Fruit fly (Drosophila melanogaster) whole organism, embryonic: ENCODE results near the gene CG31710.
A peak's percentile ranks its signal among the peaks of the same experiment; 100 is the strongest.

Source experiments
- BEAF-32 ChIP-seq: fragments of 200-800 bp; sonication (Bioruptor generic); optimal IDR thresholded peaks from 3 replicates; lab custom pipeline; 2017; ENCODE audit warnings: missing biosample characterization, missing genetic modification characterization, mild to moderate bottlenecking, moderate library complexity, missing genetic modification reagents
- CG10209 ChIP-seq: fragments of 200-800 bp; sonication (Bioruptor generic); optimal IDR thresholded peaks from 3 replicates; lab custom pipeline; 2017; ENCODE audit warnings: missing biosample characterization, mild to moderate bottlenecking, missing genetic modification characterization, missing genetic modification reagents
- CG10543 ChIP-seq: fragments of 200-800 bp; sonication (Bioruptor generic); optimal IDR thresholded peaks from 3 replicates; lab custom pipeline; 2017; ENCODE audit warnings: missing biosample characterization, mild to moderate bottlenecking, missing genetic modification characterization, moderate library complexity
- CG11085 ChIP-seq: fragments of 200-800 bp; sonication (Bioruptor generic); IDR thresholded peaks from 2 replicates; pipeline ENCODE4 v1.3.6; 2022; ENCODE audit warnings: missing biosample characterization, missing genetic modification characterization
- CG12299 ChIP-seq: fragments of 200-800 bp; sonication (Bioruptor generic); optimal IDR thresholded peaks from 2 replicates; lab custom pipeline; 2018; ENCODE audit warnings: missing biosample characterization, mild to moderate bottlenecking, missing genetic modification characterization
- CG12942 ChIP-seq: fragments of 200-800 bp; sonication (Bioruptor generic); optimal IDR thresholded peaks from 3 replicates; lab custom pipeline; 2016; ENCODE audit warnings: missing biosample characterization, missing genetic modification characterization
- CG14441 ChIP-seq: fragments of 200-800 bp; sonication (Bioruptor generic); IDR thresholded peaks from 2 replicates; pipeline ENCODE4 v1.3.6; 2022; ENCODE audit warnings: missing biosample characterization, missing genetic modification characterization
- CG14667 ChIP-seq: fragments of 200-800 bp; sonication (Bioruptor generic); IDR thresholded peaks from 2 replicates; pipeline ENCODE4 v1.3.6; 2022; ENCODE audit warnings: missing biosample characterization, missing genetic modification characterization
- CG1603 ChIP-seq: fragments of 200-800 bp; sonication (Bioruptor generic); optimal IDR thresholded peaks from 2 replicates; lab custom pipeline; 2019; ENCODE audit warnings: missing biosample characterization, mild to moderate bottlenecking, missing genetic modification characterization, moderate library complexity
- CG16813 ChIP-seq: fragments of 200-800 bp; sonication (Bioruptor generic); IDR thresholded peaks from 3 replicates; pipeline ENCODE4 v1.3.6; 2022; ENCODE audit warnings: missing biosample characterization, missing genetic modification characterization; ENCODE audit not compliant: partially characterized antibody
- CG17802 ChIP-seq: fragments of 200-800 bp; sonication (Bioruptor generic); optimal IDR thresholded peaks from 2 replicates; lab custom pipeline; 2018; ENCODE audit warnings: missing biosample characterization, mild to moderate bottlenecking, missing genetic modification characterization, moderate library complexity
- CG3065 ChIP-seq: fragments of 200-800 bp; sonication (Bioruptor generic); optimal IDR thresholded peaks from 2 replicates; lab custom pipeline; 2016; ENCODE audit warnings: missing biosample characterization, missing genetic modification characterization
- CG3281 ChIP-seq: fragments of 200-800 bp; sonication (Bioruptor generic); optimal IDR thresholded peaks from 3 replicates; lab custom pipeline; 2017; ENCODE audit warnings: missing biosample characterization, mild to moderate bottlenecking, missing genetic modification characterization
- CG34422 ChIP-seq: fragments of 200-800 bp; sonication (Bioruptor generic); IDR thresholded peaks from 3 replicates; pipeline ENCODE4 v1.3.6; 2022; ENCODE audit warnings: missing biosample characterization, missing genetic modification characterization
- CG4328 ChIP-seq: fragments of 200-800 bp; sonication (Bioruptor generic); optimal IDR thresholded peaks from 3 replicates; lab custom pipeline; 2017; ENCODE audit warnings: missing biosample characterization, missing genetic modification reagents, missing genetic modification characterization
- CG4424 ChIP-seq: fragments of 200-800 bp; sonication (Bioruptor generic); optimal IDR thresholded peaks from 3 replicates; lab custom pipeline; 2016; ENCODE audit warnings: missing biosample characterization, missing genetic modification characterization
- CG7745 ChIP-seq: fragments of 200-800 bp; sonication (Bioruptor generic); optimal IDR thresholded peaks from 2 replicates; lab custom pipeline; 2018; ENCODE audit warnings: missing biosample characterization, mild to moderate bottlenecking, missing genetic modification characterization, moderate library complexity
- CG8359 ChIP-seq: fragments of 200-800 bp; sonication (Bioruptor generic); optimal IDR thresholded peaks from 2 replicates; lab custom pipeline; 2017; ENCODE audit warnings: missing biosample characterization, mild to moderate bottlenecking, missing genetic modification characterization, borderline replicate concordance
- CG8388 ChIP-seq: fragments of 200-800 bp; sonication (Bioruptor generic); optimal IDR thresholded peaks from 2 replicates; lab custom pipeline; 2019; ENCODE audit warnings: missing biosample characterization, mild to moderate bottlenecking, missing genetic modification characterization, moderate library complexity
- D ChIP-seq, 2 experiments: fragments of 200-800 bp in 1 of 2; fragments of >200 bp in 1 of 2; sonication (Bioruptor generic) in 1 of 2; optimal IDR thresholded peaks; 2 replicates in 1 of 2; 3 replicates in 1 of 2; lab custom pipeline; 2017; ENCODE audit warnings: mild to moderate bottlenecking in 1 of 2, missing biosample characterization in 1 of 2, missing genetic modification characterization in 1 of 2, missing genetic modification reagents in 1 of 2
- D19B ChIP-seq: fragments of 200-800 bp; sonication (Bioruptor generic); optimal IDR thresholded peaks from 2 replicates; lab custom pipeline; 2017; ENCODE audit warnings: missing biosample characterization, mild to moderate bottlenecking, missing genetic modification characterization
- HLH4C ChIP-seq: fragments of 200-800 bp; sonication (Bioruptor generic); IDR thresholded peaks from 3 replicates; pipeline ENCODE4 v1.3.6; 2022; ENCODE audit warnings: missing biosample characterization, missing genetic modification characterization; ENCODE audit not compliant: partially characterized antibody
- Med ChIP-seq: fragments of 200-800 bp; sonication (Bioruptor generic); peaks from one replicate; lab custom pipeline; 2016; ENCODE audit warnings: missing biosample characterization, missing genetic modification characterization, mild to moderate bottlenecking, inconsistent platforms, moderate library complexity
- Myb ChIP-seq: fragments of 200-800 bp; sonication (Bioruptor generic); optimal IDR thresholded peaks from 2 replicates; lab custom pipeline; 2016; ENCODE audit warnings: missing biosample characterization, missing genetic modification characterization
- Nf-YC ChIP-seq: fragments of 200-800 bp; optimal IDR thresholded peaks from 3 replicates; lab custom pipeline; 2019; ENCODE audit warnings: missing biosample characterization, mild to moderate bottlenecking, missing genetic modification characterization, moderate library complexity
- Pdp1 ChIP-seq, 2 experiments: fragments of 200-800 bp; sonication (Bioruptor generic); optimal IDR thresholded peaks; 3 replicates each; lab custom pipeline; 2016; ENCODE audit warnings: missing biosample characterization in 2 of 2, missing genetic modification characterization in 2 of 2, mild to moderate bottlenecking in 1 of 2, moderate library complexity in 1 of 2
- Poxn ChIP-seq: fragments of 200-800 bp; sonication (Bioruptor generic); IDR thresholded peaks from 2 replicates; pipeline ENCODE4 v1.3.6; 2022; ENCODE audit warnings: missing biosample characterization, missing genetic modification characterization
- Rfx ChIP-seq: fragments of 200-800 bp; sonication (Bioruptor generic); IDR thresholded peaks from 2 replicates; pipeline ENCODE4 v1.3.6; 2022; ENCODE audit warnings: missing biosample characterization, missing genetic modification characterization
- Usf ChIP-seq: fragments of 200-800 bp; sonication (Bioruptor generic); optimal IDR thresholded peaks from 2 replicates; lab custom pipeline; 2017; ENCODE audit warnings: missing genotype, missing biosample characterization, missing genetic modification characterization
- ac ChIP-seq: fragments of 200-800 bp; sonication (Bioruptor generic); optimal IDR thresholded peaks from 3 replicates; lab custom pipeline; 2017; ENCODE audit warnings: missing biosample characterization, mild to moderate bottlenecking, missing genetic modification characterization
- az2 ChIP-seq: fragments of 200-800 bp; sonication (Bioruptor generic); optimal IDR thresholded peaks from 3 replicates; lab custom pipeline; 2016; ENCODE audit warnings: missing biosample characterization, missing genetic modification characterization
- bbx ChIP-seq: fragments of 200-800 bp; sonication (Bioruptor generic); IDR thresholded peaks from 2 replicates; pipeline ENCODE4 v1.3.6; 2022; ENCODE audit warnings: missing biosample characterization, missing genetic modification characterization; ENCODE audit not compliant: partially characterized antibody
- cas ChIP-seq: fragments of 200-800 bp; sonication (Bioruptor generic); IDR thresholded peaks from 2 replicates; pipeline ENCODE4 v1.3.6; 2022; ENCODE audit warnings: missing biosample characterization, missing genetic modification characterization
- cwo ChIP-seq: fragments of 200-800 bp; sonication (Bioruptor generic); optimal IDR thresholded peaks from 3 replicates; lab custom pipeline; 2017; ENCODE audit warnings: missing biosample characterization, missing genetic modification characterization, mild to moderate bottlenecking, moderate library complexity, missing genetic modification reagents
- da ChIP-seq: fragments of 200-800 bp; sonication (Bioruptor generic); optimal IDR thresholded peaks from 2 replicates; lab custom pipeline; 2016; ENCODE audit warnings: missing biosample characterization, missing genetic modification characterization
- dati ChIP-seq: fragments of 200-800 bp; sonication (Bioruptor generic); IDR thresholded peaks from 2 replicates; pipeline ENCODE4 v1.3.6; 2022; ENCODE audit warnings: missing biosample characterization, missing genetic modification characterization
- disco-r ChIP-seq: fragments of 200-800 bp; sonication (Bioruptor generic); optimal IDR thresholded peaks from 2 replicates; lab custom pipeline; 2016; ENCODE audit warnings: missing biosample characterization, missing genetic modification characterization
- dm ChIP-seq: fragments of 200-800 bp; sonication (Bioruptor generic); optimal IDR thresholded peaks from 3 replicates; lab custom pipeline; 2016; ENCODE audit warnings: missing biosample characterization, missing genetic modification characterization
- jing ChIP-seq: fragments of 200-800 bp; sonication (Bioruptor generic); optimal IDR thresholded peaks from 2 replicates; lab custom pipeline; 2018; ENCODE audit warnings: missing biosample characterization, mild to moderate bottlenecking, missing genetic modification characterization
- kay ChIP-seq: fragments of 200-800 bp; sonication (Bioruptor generic); optimal IDR thresholded peaks from 2 replicates; lab custom pipeline; 2016; ENCODE audit warnings: missing biosample characterization, missing genetic modification characterization
- lilli ChIP-seq: fragments of 200-800 bp; sonication (Bioruptor generic); optimal IDR thresholded peaks from 3 replicates; lab custom pipeline; 2016; ENCODE audit warnings: missing biosample characterization, missing genetic modification characterization
- lola ChIP-seq, 3 experiments: fragments of >200 bp in 2 of 3; fragments of 200-800 bp in 1 of 3; sonication (Bioruptor generic) in 1 of 3; optimal IDR thresholded peaks; 2 replicates each; lab custom pipeline; 2017 to 2019; ENCODE audit warnings: missing biosample characterization in 3 of 3, missing genetic modification characterization in 3 of 3, mild to moderate bottlenecking in 1 of 3, moderate library complexity in 1 of 3
- odd ChIP-seq: fragments of 200-800 bp; sonication (Bioruptor generic); optimal IDR thresholded peaks from 2 replicates; lab custom pipeline; 2017; ENCODE audit warnings: missing biosample characterization, mild to moderate bottlenecking, missing genetic modification characterization
- prd ChIP-seq, 3 experiments: fragments of >200 bp in 2 of 3; fragments of 200-800 bp in 1 of 3; sonication (Bioruptor generic) in 1 of 3; optimal IDR thresholded peaks in 2 of 3; IDR thresholded peaks in 1 of 3; 2 replicates in 2 of 3; 3 replicates in 1 of 3; pipeline versions ENCODE4 v1.3.6 to Lab custom; 2017 to 2022; ENCODE audit warnings: missing biosample characterization in 1 of 3, missing genetic modification characterization in 1 of 3
- psq ChIP-seq: fragments of 200-800 bp; sonication (Bioruptor generic); optimal IDR thresholded peaks from 2 replicates; lab custom pipeline; 2017; ENCODE audit warnings: missing biosample characterization, missing genetic modification characterization
- ro ChIP-seq: fragments of 200-800 bp; sonication (Bioruptor generic); IDR thresholded peaks from 2 replicates; pipeline ENCODE4 v1.3.6; 2022; ENCODE audit warnings: missing biosample characterization, missing genetic modification characterization
- sd ChIP-seq: fragments of 200-800 bp; sonication (Bioruptor generic); optimal IDR thresholded peaks from 3 replicates; lab custom pipeline; 2018; ENCODE audit warnings: missing biosample characterization, mild to moderate bottlenecking, missing genetic modification characterization, moderate library complexity
- sens ChIP-seq: fragments of 200-800 bp; sonication (Bioruptor generic); peaks from one replicate; lab custom pipeline; 2016; ENCODE audit warnings: missing biosample characterization, missing genetic modification characterization
- slou ChIP-seq: fragments of 200-800 bp; sonication (Bioruptor generic); optimal IDR thresholded peaks from 3 replicates; lab custom pipeline; 2016; ENCODE audit warnings: missing biosample characterization, missing genetic modification characterization
- trh ChIP-seq: fragments of 200-800 bp; sonication (Bioruptor generic); optimal IDR thresholded peaks from 2 replicates; lab custom pipeline; 2016; ENCODE audit warnings: missing biosample characterization, missing genetic modification characterization
- yki ChIP-seq: fragments of >200 bp; optimal IDR thresholded peaks from 3 replicates; lab custom pipeline; 2018

Gene CG31710

dm6 chr2L:9700454-9700853, 5.3 kb downstream of the CG31710 start, which contains the start of gene pelo (continued):
- TF ChIP-seq Myb (GFP tag; lab: Kevin White, UChicago), result no peak
- no peak for TF ChIP-seq cas (GFP tag; lab: Robert Waterston, UW)
- TF ChIP-seq bbx, result no peak; the same call in 1 of the 2 replicates
- TF ChIP-seq sens, result peak; percentile 69
- TF ChIP-seq Med (GFP tag; lab: Kevin White, UChicago), result peak; percentile 81
- peak; percentile 64 for TF ChIP-seq CG8388 (GFP tag; lab: Kevin White, UChicago)
- no peak for TF ChIP-seq D (optimal IDR thresholded peaks at IDR 0.05; lab: Kevin White, UChicago)
- peak; percentile 23 for TF ChIP-seq D (GFP tag; optimal IDR thresholded peaks at IDR 0.05; lab: Kevin White, UChicago)
- peak; percentile 59 for TF ChIP-seq az2
- TF ChIP-seq CG12299 (tag; lab: Kevin White, UChicago), result peak; percentile 52
- peak; percentile 40 for TF ChIP-seq D19B
- TF ChIP-seq CG34422 (GFP tag; lab: Robert Waterston, UW), result peak; percentile 75; the same call in 1 of the 3 replicates
- peak; percentile 20 for TF ChIP-seq kay
- no peak for TF ChIP-seq dati
- TF ChIP-seq CG17802, result no peak
- TF ChIP-seq disco-r (GFP tag; lab: Kevin White, UChicago), result no peak
- peak; percentile 69 for TF ChIP-seq Nf-YC (tag; lab: Kevin White, UChicago)
- TF ChIP-seq CG12942 (GFP tag; lab: Kevin White, UChicago), result peak; percentile 41
- TF ChIP-seq lola (GFP tag; optimal IDR thresholded peaks at IDR 0.05; lab: Kevin White, UChicago), result peak in 1 of 3 experiments; percentile 51
- TF ChIP-seq CG3065 (GFP tag; lab: Kevin White, UChicago), result no peak
- peak in 1 of 2 experiments; percentile 41 for TF ChIP-seq Pdp1 (GFP tag; optimal IDR thresholded peaks at IDR 0.05; lab: Kevin White, UChicago)
- TF ChIP-seq psq, result no peak
- TF ChIP-seq CG10209 (GFP tag; lab: Kevin White, UChicago), result peak; percentile 63
- no peak for TF ChIP-seq da (GFP tag; lab: Kevin White, UChicago)
- peak; percentile 13 for TF ChIP-seq trh (GFP tag; lab: Kevin White, UChicago)
- peak; percentile 27; the same call in 1 of the 2 replicates for TF ChIP-seq CG14441 (GFP tag; lab: Robert Waterston, UW)
- no peak for TF ChIP-seq ro (GFP tag; lab: Robert Waterston, UW)
- 0 out of 2 replicates have a peak, but pooled peaks have one; percentile 41 for TF ChIP-seq Poxn
- peak; percentile 59 for TF ChIP-seq lilli (GFP tag; lab: Kevin White, UChicago)
- no peak for TF ChIP-seq CG14667 (GFP tag; lab: Robert Waterston, UW)
- peak; percentile 39 for TF ChIP-seq BEAF-32 (GFP tag; lab: Kevin White, UChicago)
- no peak for TF ChIP-seq yki (lab: Kevin White, UChicago)
- peak; percentile 34 for TF ChIP-seq CG4328
- TF ChIP-seq jing (GFP tag; lab: Kevin White, UChicago), result no peak
- peak; percentile 30 for TF ChIP-seq slou (GFP tag; lab: Kevin White, UChicago)
- no peak for TF ChIP-seq CG7745
- TF ChIP-seq CG4424 (GFP tag; lab: Kevin White, UChicago), result peak; percentile 66

DNA sequence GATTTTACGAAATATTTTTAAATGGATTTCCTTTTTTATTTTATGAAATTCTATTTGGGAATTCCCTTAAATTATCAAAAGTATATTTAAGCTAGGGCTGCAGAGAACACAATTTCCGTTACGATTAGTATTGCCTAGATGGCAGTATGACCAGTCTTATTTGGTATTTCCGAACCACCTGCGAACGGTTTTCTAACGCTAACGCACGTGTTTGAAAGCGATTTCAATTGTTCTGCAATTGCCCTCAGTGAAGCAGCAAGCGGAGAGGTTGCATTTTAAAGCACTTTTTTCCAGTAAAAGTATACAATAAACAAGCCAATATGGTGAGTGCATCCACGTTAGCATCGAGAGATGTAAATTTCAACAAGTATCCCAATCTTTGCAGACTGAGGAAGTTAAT, 6.1 kb downstream of the CG31710 start, which contains the start of gene hoip:
Gene hoip (plus strand): TSS at position 177 of the 400 bp plus-strand sequence.
- TF ChIP-seq odd, result no peak
- TF ChIP-seq CG1603 (tag; lab: Kevin White, UChicago), result peak; percentile 58
- peak; percentile 91 for TF ChIP-seq dm (GFP tag; lab: Kevin White, UChicago)
- peak; percentile 97 for TF ChIP-seq cwo (GFP tag; lab: Kevin White, UChicago)
- no peak for TF ChIP-seq CG10543 (GFP tag; lab: Kevin White, UChicago)
- peak; percentile 72 for TF ChIP-seq CG34422 (GFP tag; lab: Robert Waterston, UW)
- no peak for TF ChIP-seq prd (optimal IDR thresholded peaks at IDR 0.05; lab: Kevin White, UChicago)
- TF ChIP-seq prd (GFP tag; IDR thresholded peaks at IDR 0.05; lab: Robert Waterston, UW), result no peak
- peak; percentile 25; the same call in 2 of the 3 replicates for TF ChIP-seq CG16813 (GFP tag; lab: Robert Waterston, UW)
- no peak for TF ChIP-seq sd
- no peak for TF ChIP-seq CG11085 (GFP tag; lab: Robert Waterston, UW)
- TF ChIP-seq Usf, result no peak
- peak; percentile 24; the same call in 1 of the 2 replicates for TF ChIP-seq Rfx (GFP tag; lab: Robert Waterston, UW)
- TF ChIP-seq ac (GFP tag; lab: Kevin White, UChicago), result peak; percentile 3
- TF ChIP-seq CG3281, result no peak
- peak; percentile 20; the same call in 1 of the 3 replicates for TF ChIP-seq HLH4C (GFP tag; lab: Robert Waterston, UW)
- no peak for TF ChIP-seq CG8359 (GFP tag; lab: Kevin White, UChicago)
